Worm (Caenorhabditis elegans): ENCODE results near the gene Y17G9A.3.

- no peak for TF ChIP-seq him-1 (tag; optimal IDR thresholded peaks at IDR 0.05)
- no peak for TF ChIP-seq W03F9.2 (tag; optimal IDR thresholded peaks at IDR 0.05)
Observed at ce11 chrIV:4861449-4861848, 3.0 kb upstream of the Y17G9A.3 start, which contains the start of the genes Y17G9A.4 and str-173.

All from whole organism, L4/young adult.